Worm (Caenorhabditis elegans) whole organism, L4 larva: ENCODE measurements around the gene T09A5.15.
A peak's percentile ranks its signal among the peaks of the same experiment; 100 is the strongest.

ENCODE experiments used
- aha-1 ChIP-seq: fragments of 150-350 bp; peaks from one replicate; lab custom pipeline; 2014; ENCODE audit warnings: missing biosample characterization, missing genetic modification characterization
- dmd-6 ChIP-seq: fragments of 200-800 bp; sonication (Bioruptor generic); IDR thresholded peaks from 2 replicates; pipeline ENCODE4 v1.3.6; 2022; ENCODE audit warnings: missing genetic modification reagents, missing genetic modification characterization, missing compliant biosample characterization
- dpl-1 ChIP-seq: fragments of 150-350 bp; optimal IDR thresholded peaks from 2 replicates; lab custom pipeline; 2014; ENCODE audit warnings: missing biosample characterization, missing genetic modification reagents, missing genetic modification characterization
- pha-4 ChIP-seq, 2 experiments: fragments of 150-350 bp in 1 of 2; fragments of 200-800 bp in 1 of 2; sonication (Bioruptor generic) in 1 of 2; IDR thresholded peaks in 1 of 2; optimal IDR thresholded peaks in 1 of 2; 2 replicates each; pipeline versions ENCODE4 v1.3.6 to Lab custom; 2014 to 2022; ENCODE audit warnings: missing genetic modification characterization in 2 of 2, missing genetic modification reagents in 2 of 2, missing biosample characterization in 1 of 2, missing compliant biosample characterization in 1 of 2
- set-16 ChIP-seq: fragments of 200-800 bp; sonication (Bioruptor generic); IDR thresholded peaks from 2 replicates; pipeline ENCODE4 v1.3.6; 2022; ENCODE audit warnings: missing genetic modification reagents, missing genetic modification characterization, missing compliant biosample characterization
- skn-1 ChIP-seq: fragments of 150-350 bp; optimal IDR thresholded peaks from 2 replicates; lab custom pipeline; 2014; ENCODE audit warnings: missing biosample characterization, missing genetic modification characterization

- TF ChIP-seq set-16 = no peak
- TF ChIP-seq dpl-1 (GFP tag; lab: Kevin White, UChicago) = peak; percentile 43
- peak; percentile 27; the same call in 1 of the 2 replicates for TF ChIP-seq dmd-6 (GFP tag; lab: Robert Waterston, UW)
- TF ChIP-seq skn-1 (tag; lab: Kevin White, UChicago) = no peak
- TF ChIP-seq pha-4 (GFP tag; IDR thresholded peaks at IDR 0.05; lab: Robert Waterston, UW) = no peak
- TF ChIP-seq pha-4 (tag; optimal IDR thresholded peaks at IDR 0.05; lab: Kevin White, UChicago) = no peak
- peak; percentile 84 for TF ChIP-seq aha-1 (tag; lab: Kevin White, UChicago)
Measured at ce11 chrII:7870632-7871031, 12.9 kb downstream of the T09A5.15 start.
